Fruit fly (Drosophila melanogaster) whole organism, adult: Measurements from ENCODE around the gene CG33170.

Experiments used
- CG11617 ChIP-seq: fragments of 200-800 bp; sonication (Bioruptor generic); optimal IDR thresholded peaks from 2 replicates; lab custom pipeline; 2017; ENCODE audit warnings: mild to moderate bottlenecking, missing biosample characterization, missing genetic modification reagents, missing genetic modification characterization
- CG12768 ChIP-seq: fragments of 200-800 bp; sonication (Bioruptor generic); optimal IDR thresholded peaks from 2 replicates; lab custom pipeline; 2017; ENCODE audit warnings: missing biosample characterization, missing genetic modification characterization, mild to moderate bottlenecking, moderate library complexity, missing genetic modification reagents
- CG14711 ChIP-seq: fragments of 200-800 bp; sonication (Bioruptor generic); optimal IDR thresholded peaks from 2 replicates; lab custom pipeline; 2018; ENCODE audit warnings: missing biosample characterization, mild to moderate bottlenecking, missing genetic modification characterization, moderate library complexity
- CG1620 ChIP-seq: fragments of 200-800 bp; sonication (Bioruptor generic); optimal IDR thresholded peaks from 2 replicates; lab custom pipeline; 2016; ENCODE audit warnings: missing biosample characterization, missing genetic modification characterization
- CG33017 ChIP-seq: fragments of 200-800 bp; sonication (Bioruptor generic); optimal IDR thresholded peaks from 2 replicates; lab custom pipeline; 2018; ENCODE audit warnings: missing biosample characterization, mild to moderate bottlenecking, missing genetic modification characterization, moderate library complexity
- CG5204 ChIP-seq: fragments of 200-800 bp; sonication (Bioruptor generic); optimal IDR thresholded peaks from 2 replicates; lab custom pipeline; 2016; ENCODE audit warnings: missing biosample characterization, missing genetic modification characterization
- CG7045 ChIP-seq: fragments of 200-800 bp; sonication (Bioruptor generic); optimal IDR thresholded peaks from 2 replicates; lab custom pipeline; 2017; ENCODE audit warnings: missing biosample characterization, mild to moderate bottlenecking, missing genetic modification characterization
- CG7101 ChIP-seq: fragments of 200-800 bp; sonication (Bioruptor generic); optimal IDR thresholded peaks from 2 replicates; lab custom pipeline; 2018; ENCODE audit warnings: missing biosample characterization, mild to moderate bottlenecking, missing genetic modification characterization, moderate library complexity
- Clk ChIP-seq: fragments of 200-800 bp; sonication (Bioruptor generic); optimal IDR thresholded peaks from 2 replicates; lab custom pipeline; 2017; ENCODE audit warnings: missing biosample characterization, missing genetic modification characterization
- Crg-1 ChIP-seq: fragments of 200-800 bp; sonication (Bioruptor generic); optimal IDR thresholded peaks from 2 replicates; lab custom pipeline; 2016; ENCODE audit warnings: missing biosample characterization, missing genetic modification characterization
- Hr96 ChIP-seq: fragments of 200-800 bp; sonication (Bioruptor generic); optimal IDR thresholded peaks from 2 replicates; lab custom pipeline; 2016; ENCODE audit warnings: missing biosample characterization, missing genetic modification characterization
- Mnt ChIP-seq: fragments of 200-800 bp; sonication (Bioruptor generic); optimal IDR thresholded peaks from 2 replicates; lab custom pipeline; 2016; ENCODE audit warnings: missing biosample characterization, mild to moderate bottlenecking, missing genetic modification characterization
- bab1 ChIP-seq: fragments of 200-800 bp; sonication (Bioruptor generic); optimal IDR thresholded peaks from 3 replicates; lab custom pipeline; 2019; ENCODE audit warnings: missing biosample characterization, mild to moderate bottlenecking, missing genetic modification characterization, moderate library complexity
- cic ChIP-seq: fragments of 200-800 bp; sonication (Bioruptor generic); optimal IDR thresholded peaks from 2 replicates; lab custom pipeline; 2017; ENCODE audit warnings: missing biosample characterization, mild to moderate bottlenecking, missing genetic modification characterization, moderate library complexity
- cnc ChIP-seq, 2 experiments: fragments of >200 bp; optimal IDR thresholded peaks; 2 replicates each; lab custom pipeline; 2017
- kay ChIP-seq: fragments of 200-800 bp; sonication (Bioruptor generic); peaks from one replicate; lab custom pipeline; 2016; ENCODE audit warnings: missing biosample characterization, missing genetic modification characterization, borderline replicate concordance
- ovo ChIP-seq: fragments of 200-800 bp; sonication (Bioruptor generic); optimal IDR thresholded peaks from 2 replicates; lab custom pipeline; 2016; ENCODE audit warnings: missing biosample characterization, missing genetic modification characterization
- pad ChIP-seq: fragments of 200-800 bp; sonication (Bioruptor generic); optimal IDR thresholded peaks from 3 replicates; lab custom pipeline; 2017; ENCODE audit warnings: missing biosample characterization, missing genetic modification characterization, mild to moderate bottlenecking, moderate library complexity, missing genetic modification reagents
- tj ChIP-seq: fragments of 200-800 bp; sonication (Bioruptor generic); optimal IDR thresholded peaks from 3 replicates; lab custom pipeline; 2017; ENCODE audit warnings: missing biosample characterization, mild to moderate bottlenecking, missing genetic modification characterization, moderate library complexity
- toe ChIP-seq: fragments of 200-800 bp; sonication (Bioruptor generic); optimal IDR thresholded peaks from 2 replicates; lab custom pipeline; 2016; ENCODE audit warnings: missing biosample characterization, missing genetic modification characterization

CG33170 gene

DNA sequence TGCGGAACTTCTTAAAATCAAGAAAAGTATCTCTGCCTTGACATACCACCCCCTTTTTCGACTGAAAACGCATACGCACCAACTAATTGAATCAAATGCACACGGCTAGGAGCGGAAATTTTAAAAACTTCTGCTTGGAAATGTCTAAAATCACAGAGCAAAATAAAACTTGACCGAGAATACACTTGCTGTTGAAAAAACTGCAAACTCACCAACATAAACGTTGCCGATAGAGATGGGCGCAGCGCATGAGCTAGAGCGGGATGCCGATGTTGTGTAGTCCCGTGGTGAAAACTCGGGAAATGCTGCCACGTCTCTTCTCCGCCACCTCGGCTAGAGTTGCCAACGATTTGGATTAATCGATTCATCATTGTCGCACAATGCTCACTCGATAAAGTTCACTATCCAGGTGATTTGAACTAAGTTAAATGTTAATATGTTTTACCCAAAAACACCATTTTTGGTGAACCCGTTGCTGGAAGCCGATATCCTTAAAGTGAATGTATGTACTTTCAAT lies 7.5 kb downstream of the CG33170 start, which contains the start of the genes CG11109 and Arf1:
CG11109 (plus strand) TSS at position 356 of the 517 bp plus-strand sequence.
Arf1 (minus strand) TSS at position 387 of the 517 bp plus-strand sequence.
- TF ChIP-seq pad (GFP tag; lab: Kevin White, UChicago) (peak; percentile 81), CG7045 (no peak), CG11617 (GFP tag; lab: Kevin White, UChicago) (peak; percentile 8), ovo (GFP tag; lab: Kevin White, UChicago) (no peak), cnc (optimal IDR thresholded peaks at IDR 0.05; lab: Kevin White, UChicago) (peak; percentile 79 to 89), tj (GFP tag; lab: Kevin White, UChicago) (peak; percentile 65), bab1 (peak; percentile 62), Hr96 (GFP tag; lab: Kevin White, UChicago) (no peak), CG14711 (peak; percentile 96), CG7101 (tag; lab: Kevin White, UChicago) (peak; percentile 38), CG5204 (no peak), CG12768 (GFP tag; lab: Kevin White, UChicago) (peak; percentile 27), Mnt (GFP tag; lab: Kevin White, UChicago) (peak; percentile 35), toe (GFP tag; lab: Kevin White, UChicago) (no peak)

DNA sequence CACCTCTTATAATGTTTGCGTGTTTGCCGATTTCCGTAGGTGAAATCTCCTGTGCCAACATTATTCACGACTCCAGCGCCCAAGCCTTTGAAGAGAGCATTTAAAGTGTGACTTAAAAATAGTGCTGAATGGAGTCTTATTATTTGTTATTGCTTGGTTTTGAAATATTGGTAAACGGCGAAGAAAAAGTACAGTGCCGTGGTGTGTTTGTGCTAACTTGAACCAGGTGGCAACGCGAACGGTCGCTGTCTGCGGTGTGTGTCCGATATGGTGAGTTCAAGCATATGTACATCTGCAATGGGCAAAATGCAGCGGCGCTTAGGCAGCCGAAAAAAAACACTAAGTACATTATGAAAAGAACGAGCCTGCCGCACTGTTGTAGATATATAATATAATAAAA lies 13.5 kb downstream of the CG33170 start:
- TF ChIP-seq CG12768 (GFP tag; lab: Kevin White, UChicago) (peak; percentile 3), CG7101 (tag; lab: Kevin White, UChicago) (peak; percentile 38), cnc (optimal IDR thresholded peaks at IDR 0.05; lab: Kevin White, UChicago) (no peak), tj (GFP tag; lab: Kevin White, UChicago) (peak; percentile 39), Mnt (GFP tag; lab: Kevin White, UChicago) (peak; percentile 1), ovo (GFP tag; lab: Kevin White, UChicago) (peak; percentile 26)

DNA sequence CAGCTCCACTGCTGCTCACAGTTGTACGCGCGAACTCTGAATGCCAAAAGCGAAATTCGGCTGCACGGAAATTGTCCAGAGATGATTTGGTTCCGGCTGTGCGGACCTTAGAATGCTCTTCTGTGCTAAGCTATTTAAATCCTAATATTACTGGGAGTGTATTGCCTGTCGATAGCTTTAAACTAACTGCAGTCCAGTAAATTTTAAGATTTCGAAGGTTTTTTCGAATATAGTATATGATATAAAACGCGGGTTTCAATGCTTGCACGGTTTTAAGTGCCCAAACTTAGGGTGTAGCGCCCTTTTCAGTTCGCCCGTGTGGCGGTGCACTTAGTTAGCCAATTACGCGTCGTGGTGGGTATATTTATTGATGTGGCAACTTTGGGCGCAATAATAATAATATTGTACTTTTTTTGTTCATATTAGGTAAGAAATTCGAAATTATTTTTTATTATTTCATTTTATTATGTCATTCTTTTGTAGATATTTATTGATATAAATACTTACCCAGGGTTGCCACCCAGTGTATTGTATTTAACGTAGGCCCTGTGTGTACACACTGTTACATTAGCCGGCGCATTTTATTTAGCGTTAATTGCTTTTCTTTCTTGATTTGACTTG lies 14.4 kb downstream of the CG33170 start, which contains the start of the genes Chro and Ssl1:
Chro (minus strand) TSS at position 262 of the 621 bp plus-strand sequence.
Ssl1 (plus strand) TSS at position 367 of the 621 bp plus-strand sequence.
- TF ChIP-seq pad (GFP tag; lab: Kevin White, UChicago) (peak; percentile 96), CG33017 (tag; lab: Kevin White, UChicago) (peak; percentile 99), tj (GFP tag; lab: Kevin White, UChicago) (peak; percentile 94), CG7101 (tag; lab: Kevin White, UChicago) (peak; percentile 100), Hr96 (GFP tag; lab: Kevin White, UChicago) (peak; percentile 99), kay (no peak), cnc (optimal IDR thresholded peaks at IDR 0.05; lab: Kevin White, UChicago) (no peak), bab1 (peak; percentile 100), cic (GFP tag; lab: Kevin White, UChicago) (peak; percentile 97), Crg-1 (GFP tag; lab: Kevin White, UChicago) (peak; percentile 99), CG1620 (GFP tag; lab: Kevin White, UChicago) (peak; percentile 99), CG12768 (GFP tag; lab: Kevin White, UChicago) (peak; percentile 100), CG14711 (peak; percentile 98), CG5204 (peak; percentile 99), Clk (GFP tag; lab: Kevin White, UChicago) (peak; percentile 99), ovo (GFP tag; lab: Kevin White, UChicago) (peak; percentile 95), CG7045 (peak; percentile 99), Mnt (GFP tag; lab: Kevin White, UChicago) (peak; percentile 99), CG11617 (GFP tag; lab: Kevin White, UChicago) (peak; percentile 99), toe (GFP tag; lab: Kevin White, UChicago) (peak; percentile 99)

dm6 chr3L:22879344-22879723 lies 14.9 kb downstream of the CG33170 start:
- TF ChIP-seq cnc (optimal IDR thresholded peaks at IDR 0.05; lab: Kevin White, UChicago) = no peak
- no peak for TF ChIP-seq Clk (GFP tag; lab: Kevin White, UChicago)
- TF ChIP-seq bab1 = no peak
- TF ChIP-seq CG7045 = no peak

DNA sequence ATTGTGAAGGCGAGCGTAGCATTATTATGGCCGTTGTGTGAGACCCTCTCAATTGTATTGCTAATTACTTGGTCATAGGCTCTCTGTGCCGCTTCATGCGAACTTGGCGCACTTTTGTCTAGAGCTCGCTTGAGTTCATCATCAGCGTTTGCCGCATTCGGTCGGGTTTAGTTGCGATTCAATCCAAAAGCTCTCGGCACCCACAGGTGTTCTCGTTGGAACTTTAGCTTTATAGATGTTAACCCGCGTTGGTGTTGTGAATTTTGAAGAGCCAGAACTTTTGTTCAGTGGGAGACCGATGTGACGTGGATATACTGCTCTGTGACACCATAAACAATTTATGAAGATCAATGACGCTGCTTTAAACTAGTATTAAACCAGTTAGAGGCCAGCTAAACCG lies 16.5 kb downstream of the CG33170 start, which contains the start of gene slif:
slif (plus strand) TSS at position 132 of the 400 bp plus-strand sequence.
- TF ChIP-seq cnc (optimal IDR thresholded peaks at IDR 0.05; lab: Kevin White, UChicago) = no peak
- TF ChIP-seq CG12768 (GFP tag; lab: Kevin White, UChicago) = no peak
- no peak for TF ChIP-seq pad (GFP tag; lab: Kevin White, UChicago)
- TF ChIP-seq kay = no peak
- no peak for TF ChIP-seq Hr96 (GFP tag; lab: Kevin White, UChicago)
- no peak for TF ChIP-seq CG7101 (tag; lab: Kevin White, UChicago)
- no peak for TF ChIP-seq CG1620 (GFP tag; lab: Kevin White, UChicago)
- TF ChIP-seq bab1 = no peak
- no peak for TF ChIP-seq CG33017 (tag; lab: Kevin White, UChicago)

DNA sequence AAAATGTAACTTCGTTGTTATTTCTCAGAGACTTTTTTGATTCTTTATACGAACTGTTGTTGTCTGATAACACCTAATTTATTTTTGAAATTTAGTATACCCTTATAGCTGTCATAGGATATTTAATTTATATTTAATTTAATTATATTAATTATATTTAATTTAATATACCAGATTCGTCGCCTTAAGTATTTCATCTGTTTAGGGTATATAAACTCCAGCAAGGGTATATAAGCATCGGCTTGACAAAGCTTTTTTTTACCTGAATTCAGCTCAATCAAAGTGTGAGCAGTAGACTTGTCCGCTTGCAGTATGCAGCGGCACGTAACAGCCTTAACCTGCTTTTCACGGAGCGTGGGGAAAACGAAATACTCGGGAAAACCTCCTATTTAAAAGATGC lies 19.2 kb downstream of the CG33170 start:
- TF ChIP-seq CG7101 (tag; lab: Kevin White, UChicago) (no peak), pad (GFP tag; lab: Kevin White, UChicago) (no peak), cnc (optimal IDR thresholded peaks at IDR 0.05; lab: Kevin White, UChicago) (no peak), Hr96 (GFP tag; lab: Kevin White, UChicago) (no peak), kay (no peak), CG14711 (no peak), CG12768 (GFP tag; lab: Kevin White, UChicago) (no peak), cic (GFP tag; lab: Kevin White, UChicago) (no peak), Clk (GFP tag; lab: Kevin White, UChicago) (no peak), CG11617 (GFP tag; lab: Kevin White, UChicago) (no peak)
